Worm (Caenorhabditis elegans) whole organism, L4 larva: ENCODE results near the gene C45B2.6.

ENCODE experiments used
- D1046.2 ChIP-seq: fragments of 200-800 bp; sonication (Bioruptor generic); IDR thresholded peaks from 2 replicates; pipeline ENCODE4 v1.3.6; 2022; ENCODE audit warnings: missing genetic modification characterization, missing compliant biosample characterization
- F26F4.8 ChIP-seq: fragments of 200-800 bp; sonication (Bioruptor generic); conservative IDR thresholded peaks from 2 replicates; pipeline ENCODE4 v1.3.6; 2022; ENCODE audit warnings: missing genetic modification characterization, missing compliant biosample characterization
- F37D6.2 ChIP-seq: sonication (generic microtip); optimal IDR thresholded peaks from 2 replicates; lab custom pipeline; 2016; ENCODE audit warnings: mild to moderate bottlenecking, missing genetic modification characterization, missing compliant biosample characterization
- F44E2.7 ChIP-seq: fragments of 200-800 bp; sonication (Bioruptor generic); IDR thresholded peaks from 2 replicates; pipeline ENCODE4 v2.1.2; 2022; ENCODE audit warnings: missing genetic modification characterization, missing compliant biosample characterization
- F49E8.2 ChIP-seq: sonication (generic microtip); optimal IDR thresholded peaks from 2 replicates; lab custom pipeline; 2016; ENCODE audit warnings: missing compliant biosample characterization, mild to moderate bottlenecking, missing genetic modification characterization, borderline replicate concordance
- T20F7.1 ChIP-seq: fragments of 200-800 bp; sonication (Bioruptor generic); optimal IDR thresholded peaks from 2 replicates; lab custom pipeline; 2018; ENCODE audit warnings: mild to moderate bottlenecking, missing genetic modification characterization, missing compliant biosample characterization
- T26A8.4 ChIP-seq: fragments of 200-800 bp; sonication (Bioruptor generic); IDR thresholded peaks from 2 replicates; pipeline ENCODE4 v1.3.6; 2022; ENCODE audit warnings: missing genetic modification characterization, missing compliant biosample characterization
- Y105C5A.15 ChIP-seq: fragments of 200-800 bp; sonication (Bioruptor generic); IDR thresholded peaks from 2 replicates; pipeline ENCODE4 v1.3.6; 2022; ENCODE audit warnings: missing genetic modification characterization, missing compliant biosample characterization
- Y48G9A.11 ChIP-seq: fragments of 200-800 bp; sonication (Bioruptor generic); IDR thresholded peaks from 2 replicates; pipeline ENCODE4 v1.3.6; 2022; ENCODE audit warnings: missing genetic modification reagents, missing genetic modification characterization, missing compliant biosample characterization
- ZK337.2 ChIP-seq: fragments of 200-800 bp; sonication (Bioruptor generic); IDR thresholded peaks from 2 replicates; pipeline ENCODE4 v1.3.6; 2022; ENCODE audit warnings: missing genetic modification reagents, missing genetic modification characterization, missing compliant biosample characterization
- ZK546.5 ChIP-seq, 2 experiments: sonication (generic microtip); optimal IDR thresholded peaks; 2 replicates each; lab custom pipeline; 2017; ENCODE audit warnings: missing biosample characterization in 2 of 2, missing genetic modification characterization in 2 of 2
- ceh-20 ChIP-seq: fragments of 200-800 bp; sonication (Bioruptor generic); IDR thresholded peaks from 2 replicates; pipeline ENCODE4 v1.3.6; 2022; ENCODE audit warnings: missing genetic modification reagents, missing genetic modification characterization, missing compliant biosample characterization
- ceh-82 ChIP-seq: sonication (generic microtip); optimal IDR thresholded peaks from 2 replicates; lab custom pipeline; 2017; ENCODE audit warnings: missing biosample characterization, missing genetic modification characterization
- ces-1 ChIP-seq: fragments of 150-350 bp; sonication (generic microtip); optimal IDR thresholded peaks from 4 replicates; lab custom pipeline; 2014; ENCODE audit warnings: missing biosample characterization, missing genetic modification reagents, missing genetic modification characterization
- daf-16 ChIP-seq, 3 experiments: sonication (generic microtip); optimal IDR thresholded peaks; 2 replicates each; lab custom pipeline; 2016 to 2017; ENCODE audit warnings: missing genetic modification characterization in 3 of 3, missing genetic modification reagents in 3 of 3, mild to moderate bottlenecking in 2 of 3, missing compliant biosample characterization in 2 of 3, missing biosample characterization in 1 of 3, moderate library complexity in 1 of 3
- dmd-6 ChIP-seq: fragments of 200-800 bp; sonication (Bioruptor generic); IDR thresholded peaks from 2 replicates; pipeline ENCODE4 v1.3.6; 2022; ENCODE audit warnings: missing genetic modification reagents, missing genetic modification characterization, missing compliant biosample characterization
- dmd-9 ChIP-seq: fragments of 200-800 bp; sonication (Bioruptor generic); IDR thresholded peaks from 2 replicates; pipeline ENCODE4 v1.3.6; 2022; ENCODE audit warnings: missing genetic modification reagents, missing genetic modification characterization, missing compliant biosample characterization
- dve-1 ChIP-seq: sonication (generic microtip); optimal IDR thresholded peaks from 2 replicates; lab custom pipeline; 2017; ENCODE audit warnings: antibody characterized with exemption, mild to moderate bottlenecking, missing genetic modification characterization, missing compliant biosample characterization; ENCODE audit not compliant: insufficient read depth
- jun-1 ChIP-seq: fragments of 150-350 bp; optimal IDR thresholded peaks from 2 replicates; lab custom pipeline; 2014; ENCODE audit warnings: missing biosample characterization, missing genetic modification reagents, missing genetic modification characterization
- lin-15B ChIP-seq: fragments of 150-350 bp; sonication (generic microtip); optimal IDR thresholded peaks from 3 replicates; lab custom pipeline; 2014; ENCODE audit warnings: missing biosample characterization, missing genetic modification characterization
- lin-38 ChIP-seq: fragments of 200-800 bp; sonication (Bioruptor generic); IDR thresholded peaks from 2 replicates; pipeline ENCODE4 v1.3.6; 2022; ENCODE audit warnings: missing genetic modification reagents, missing genetic modification characterization, missing compliant biosample characterization
- lir-3 ChIP-seq: sonication (generic microtip); optimal IDR thresholded peaks from 2 replicates; lab custom pipeline; 2016; ENCODE audit warnings: mild to moderate bottlenecking, missing genetic modification characterization, missing compliant biosample characterization
- lsy-2 ChIP-seq, 2 experiments: fragments of 150-350 bp in 1 of 2; sonication (generic microtip) in 1 of 2; optimal IDR thresholded peaks; 2 replicates each; lab custom pipeline; 2014 to 2017; ENCODE audit warnings: missing biosample characterization in 2 of 2, missing genetic modification characterization in 2 of 2
- madf-5 ChIP-seq, 2 experiments: fragments of 200-800 bp; sonication (Bioruptor generic); IDR thresholded peaks; 2 replicates each; pipeline ENCODE4 v1.3.6; 2022; ENCODE audit warnings: missing compliant biosample characterization in 2 of 2, missing genetic modification characterization in 2 of 2
- mxl-3 ChIP-seq: fragments of 200-800 bp; sonication (Bioruptor generic); optimal IDR thresholded peaks from 2 replicates; lab custom pipeline; 2018; ENCODE audit warnings: mild to moderate bottlenecking, missing genetic modification characterization, missing compliant biosample characterization
- nhr-102 ChIP-seq: sonication (generic microtip); optimal IDR thresholded peaks from 2 replicates; lab custom pipeline; 2016; ENCODE audit warnings: mild to moderate bottlenecking, missing genetic modification characterization, moderate library complexity, missing compliant biosample characterization
- nhr-11 ChIP-seq: fragments of 150-350 bp; optimal IDR thresholded peaks from 2 replicates; lab custom pipeline; 2014; ENCODE audit warnings: missing biosample characterization, missing genetic modification characterization
- nhr-237 ChIP-seq: sonication (generic microtip); optimal IDR thresholded peaks from 2 replicates; lab custom pipeline; 2017; ENCODE audit warnings: missing biosample characterization, missing genetic modification characterization
- nhr-48 ChIP-seq: sonication (generic microtip); optimal IDR thresholded peaks from 2 replicates; lab custom pipeline; 2016; ENCODE audit warnings: mild to moderate bottlenecking, missing genetic modification characterization, missing compliant biosample characterization
- nhr-6 ChIP-seq: fragments of 150-350 bp; optimal IDR thresholded peaks from 2 replicates; lab custom pipeline; 2014; ENCODE audit warnings: missing biosample characterization, missing genetic modification characterization
- nhr-76 ChIP-seq: fragments of 150-350 bp; optimal IDR thresholded peaks from 2 replicates; lab custom pipeline; 2014; ENCODE audit warnings: missing biosample characterization, missing genetic modification characterization
- nhr-77 ChIP-seq: fragments of 150-350 bp; optimal IDR thresholded peaks from 2 replicates; lab custom pipeline; 2014; ENCODE audit warnings: missing biosample characterization, missing genetic modification characterization
- php-3 ChIP-seq: fragments of 200-800 bp; sonication (Bioruptor generic); IDR thresholded peaks from 2 replicates; pipeline ENCODE4 v1.3.6; 2022; ENCODE audit warnings: missing genetic modification reagents, missing genetic modification characterization, missing compliant biosample characterization
- pqm-1 ChIP-seq: sonication (generic microtip); optimal IDR thresholded peaks from 2 replicates; lab custom pipeline; 2017; ENCODE audit warnings: missing biosample characterization, missing genetic modification characterization
- rbr-2 ChIP-seq: sonication (generic microtip); optimal IDR thresholded peaks from 2 replicates; lab custom pipeline; 2016; ENCODE audit warnings: missing genotype, missing genetic modification characterization, missing compliant biosample characterization
- snpc-4 ChIP-seq: fragments of 150-350 bp; optimal IDR thresholded peaks from 2 replicates; lab custom pipeline; 2014; ENCODE audit warnings: missing biosample characterization, missing genetic modification characterization
- tag-97 ChIP-seq: fragments of 200-800 bp; sonication (Bioruptor generic); IDR thresholded peaks from 2 replicates; pipeline ENCODE4 v1.3.6; 2022; ENCODE audit warnings: missing genetic modification characterization, missing compliant biosample characterization
- unc-39 ChIP-seq: sonication (generic microtip); optimal IDR thresholded peaks from 2 replicates; lab custom pipeline; 2017; ENCODE audit warnings: missing biosample characterization, missing genetic modification characterization
- vab-7 ChIP-seq: fragments of 200-800 bp; sonication (Bioruptor generic); IDR thresholded peaks from 2 replicates; pipeline ENCODE4 v1.3.6; 2022; ENCODE audit warnings: missing genetic modification reagents, missing genetic modification characterization, missing compliant biosample characterization
- zfp-2 ChIP-seq: sonication (generic microtip); optimal IDR thresholded peaks from 2 replicates; lab custom pipeline; 2016; ENCODE audit warnings: mild to moderate bottlenecking, missing genetic modification characterization, missing compliant biosample characterization

The C45B2.6 gene

ce11 chrX:6091967-6092366 lies 39.3 kb downstream of the C45B2.6 start, which contains the start of gene hsp-3 (continued):
- TF ChIP-seq Y48G9A.11 = peak; percentile 47; the same call in 1 of the 2 replicates
- peak; percentile 89 for TF ChIP-seq nhr-77 (tag; lab: Kevin White, UChicago)
- peak; percentile 93 for TF ChIP-seq dmd-9 (GFP tag; lab: Robert Waterston, UW)
- peak; percentile 91 for TF ChIP-seq nhr-48 (tag; lab: Kevin White, UChicago)
- TF ChIP-seq nhr-76 = no peak
- peak; percentile 94 for TF ChIP-seq nhr-11
- no peak for TF ChIP-seq ceh-82
- peak; percentile 95 for TF ChIP-seq nhr-102 (tag; lab: Kevin White, UChicago)
- peak; percentile 95 for TF ChIP-seq T26A8.4 (GFP tag; lab: Robert Waterston, UW)
- TF ChIP-seq dmd-6 = peak; percentile 99
- TF ChIP-seq unc-39 (tag; lab: Kevin White, UChicago) = no peak
- peak; percentile 74 for TF ChIP-seq zfp-2
- peak; percentile 95 for TF ChIP-seq php-3
- TF ChIP-seq ZK337.2 = no peak
- peak; percentile 83 for TF ChIP-seq vab-7 (GFP tag; lab: Robert Waterston, UW)
- TF ChIP-seq nhr-237 (tag; lab: Kevin White, UChicago) = peak; percentile 32
- peak; percentile 99 for TF ChIP-seq dve-1 (tag; lab: Kevin White, UChicago)
- TF ChIP-seq daf-16 (GFP tag; optimal IDR thresholded peaks at IDR 0.05; lab: Kevin White, UChicago) = peak; percentile 69 to 91
- TF ChIP-seq daf-16 (tag; optimal IDR thresholded peaks at IDR 0.05; lab: Kevin White, UChicago) = peak; percentile 79
- peak; percentile 88 for TF ChIP-seq lin-38 (GFP tag; lab: Robert Waterston, UW)
- TF ChIP-seq mxl-3 (GFP tag; lab: Kevin White, UChicago) = peak; percentile 95
- TF ChIP-seq T20F7.1 (GFP tag; lab: Kevin White, UChicago) = peak; percentile 90
- TF ChIP-seq D1046.2 (GFP tag; lab: Robert Waterston, UW) = peak; percentile 95
- TF ChIP-seq F37D6.2 (tag; lab: Kevin White, UChicago) = peak; percentile 92
- TF ChIP-seq pqm-1 (tag; lab: Kevin White, UChicago) = peak; percentile 32
- peak; percentile 54 for TF ChIP-seq lin-15B (tag; lab: Kevin White, UChicago)
- peak; percentile 92 for TF ChIP-seq jun-1 (tag; lab: Kevin White, UChicago)
- peak; percentile 37 for TF ChIP-seq snpc-4 (tag; lab: Kevin White, UChicago)
- no peak for TF ChIP-seq ces-1
- TF ChIP-seq rbr-2 = peak; percentile 97
- TF ChIP-seq ZK546.5 (tag; optimal IDR thresholded peaks at IDR 0.05; lab: Kevin White, UChicago) = no peak
- peak; percentile 90 to 96 for TF ChIP-seq lsy-2 (tag; optimal IDR thresholded peaks at IDR 0.05; lab: Kevin White, UChicago)
- no peak for TF ChIP-seq F49E8.2 (tag; lab: Kevin White, UChicago)
- peak; percentile 96 for TF ChIP-seq nhr-6
- peak; percentile 63 for TF ChIP-seq lir-3
- TF ChIP-seq F44E2.7 (GFP tag; lab: Robert Waterston, UW) = 0 out of 2 replicates have a peak, but pooled peaks have one; percentile 42

ce11 chrX:6092533-6092932 lies 39.9 kb downstream of the C45B2.6 start:
- TF ChIP-seq tag-97 (GFP tag; lab: Robert Waterston, UW) = no peak
- no peak for TF ChIP-seq ceh-20
- no peak for TF ChIP-seq dmd-6
- no peak for TF ChIP-seq nhr-77 (tag; lab: Kevin White, UChicago)
- no peak for TF ChIP-seq Y105C5A.15
- no peak for TF ChIP-seq nhr-6
- TF ChIP-seq T20F7.1 (GFP tag; lab: Kevin White, UChicago) = no peak
- TF ChIP-seq dmd-9 (GFP tag; lab: Robert Waterston, UW) = no peak
- no peak for TF ChIP-seq T26A8.4 (GFP tag; lab: Robert Waterston, UW)
- no peak for TF ChIP-seq F26F4.8 (GFP tag; lab: Robert Waterston, UW)
- TF ChIP-seq madf-5 (GFP tag; IDR thresholded peaks at IDR 0.05; lab: Robert Waterston, UW) = no peak
